Fruit fly (Drosophila melanogaster): ENCODE measurements around the gene CG4592.

The CG4592 gene

DNA sequence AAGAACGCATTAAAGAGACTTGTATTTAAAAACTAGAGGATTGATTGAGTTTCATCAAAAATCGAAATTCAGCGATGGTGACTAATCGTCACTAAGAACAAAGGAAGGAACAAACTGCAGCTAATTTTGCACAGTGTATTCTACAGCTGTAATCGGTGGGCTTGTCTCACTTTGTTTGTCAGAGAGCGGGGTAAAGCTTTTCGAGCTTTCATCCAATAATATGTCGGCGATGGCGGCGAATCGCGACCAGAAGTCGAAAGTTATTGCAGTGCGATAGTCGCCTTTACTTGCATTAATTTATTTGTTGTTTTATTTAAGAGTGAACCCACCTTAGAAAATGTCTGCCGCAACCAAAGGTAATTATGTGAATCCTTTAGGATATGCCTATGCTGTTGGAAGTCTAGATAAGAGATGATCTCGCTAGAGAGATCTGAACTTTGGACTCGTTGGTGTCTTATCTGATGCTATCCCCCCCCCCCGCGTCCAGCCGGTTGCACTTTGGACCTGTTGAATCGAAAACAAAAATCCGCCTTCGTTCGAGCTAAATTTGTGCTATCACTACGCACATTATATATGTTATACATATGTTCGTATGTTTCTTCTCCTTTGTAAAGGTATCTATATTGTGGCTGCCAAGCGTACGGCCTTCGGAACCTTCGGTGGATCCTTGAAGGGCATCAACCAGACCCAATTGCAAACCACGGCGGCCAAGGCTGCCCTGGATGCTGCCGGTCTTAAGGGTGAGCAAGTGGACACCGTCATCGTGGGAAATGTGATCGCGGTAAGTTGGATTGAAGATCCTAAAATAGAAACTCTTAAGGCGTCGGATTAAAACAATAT lies 6.2 kb upstream of the CG4592 start, which contains the start of gene yip2 (continued):
- TF ChIP-seq Sry-δ (GFP tag; optimal IDR thresholded peaks at IDR 0.05) (no peak), CG17829 (tag; optimal IDR thresholded peaks at IDR 0.05) (peak; percentile 23), Fer1 (GFP tag; optimal IDR thresholded peaks at IDR 0.05) (peak; percentile 72), amos (GFP tag; IDR thresholded peaks at IDR 0.05; ENCODE audit: partially characterized antibody) (no peak; the same call in 1 of the 2 replicates), CG32532 (GFP tag; IDR thresholded peaks at IDR 0.05) (peak; percentile 63; the same call in 1 of the 2 replicates), CG10654 (GFP tag; optimal IDR thresholded peaks at IDR 0.05) (no peak), H15 (GFP tag; IDR thresholded peaks at IDR 0.05) (peak; percentile 31; the same call in 1 of the 3 replicates), CG4404 (GFP tag; IDR thresholded peaks at IDR 0.05) (no peak), vvl (GFP tag; IDR thresholded peaks at IDR 0.05) (peak; percentile 83), lbe (GFP tag; optimal IDR thresholded peaks at IDR 0.05) (peak; percentile 75), crol (GFP tag; IDR thresholded peaks at IDR 0.05) (peak; percentile 66), tna (GFP tag; IDR thresholded peaks at IDR 0.05; ENCODE audit: partially characterized antibody) (no peak), slp2 (GFP tag; optimal IDR thresholded peaks at IDR 0.05) (peak; percentile 50), CG16815 (GFP tag; optimal IDR thresholded peaks at IDR 0.05) (no peak), CG2202 (tag; optimal IDR thresholded peaks at IDR 0.05) (no peak), CG18764 (GFP tag; optimal IDR thresholded peaks at IDR 0.05) (peak; percentile 1), mirr (GFP tag; optimal IDR thresholded peaks at IDR 0.05) (peak; percentile 87), CG30020 (tag; optimal IDR thresholded peaks at IDR 0.05) (no peak), dan (GFP tag; IDR thresholded peaks at IDR 0.05) (no peak), sug (tag; optimal IDR thresholded peaks at IDR 0.05) (peak; percentile 95), shn (GFP tag; optimal IDR thresholded peaks at IDR 0.05) (peak; percentile 60), HHEX (GFP tag; optimal IDR thresholded peaks at IDR 0.05) (peak; percentile 43), CG10267 (tag; optimal IDR thresholded peaks at IDR 0.05) (peak; percentile 36), Hr51 (GFP tag; optimal IDR thresholded peaks at IDR 0.05) (peak; percentile 20 to 77), NC2α (GFP tag; optimal IDR thresholded peaks at IDR 0.05) (no peak), C15 (GFP tag; IDR thresholded peaks at IDR 0.05) (no peak), Lim3 (GFP tag; IDR thresholded peaks at IDR 0.05) (no peak), sd (tag; optimal IDR thresholded peaks at IDR 0.05) (no peak), nerfin-1 (tag; optimal IDR thresholded peaks at IDR 0.05) (peak; percentile 3), gt (GFP tag; IDR thresholded peaks at IDR 0.05) (no peak), Lhr (GFP tag; optimal IDR thresholded peaks at IDR 0.05) (no peak), CG10431 (GFP tag; optimal IDR thresholded peaks at IDR 0.05) (no peak), CG14667 (GFP tag; IDR thresholded peaks at IDR 0.05) (no peak), HLH3B (GFP tag; IDR thresholded peaks at IDR 0.05) (peak; percentile 65), CG13123 (GFP tag; optimal IDR thresholded peaks at IDR 0.05) (no peak), slou (GFP tag; optimal IDR thresholded peaks at IDR 0.05) (no peak), CG9797 (GFP tag; optimal IDR thresholded peaks at IDR 0.05) (no peak), CG2875 (GFP tag; optimal IDR thresholded peaks at IDR 0.05) (peak; percentile 26), CG10321 (GFP tag; IDR thresholded peaks at IDR 0.05) (peak; percentile 42; the same call in 1 of the 2 replicates), hb (GFP tag; IDR thresholded peaks at IDR 0.05; ENCODE audit: partially characterized antibody) (no peak), CG2678 (tag; optimal IDR thresholded peaks at IDR 0.05) (peak; percentile 68), lmd (GFP tag; IDR thresholded peaks at IDR 0.05) (peak; percentile 40; the same call in 1 of the 2 replicates), CG42726 (GFP tag; IDR thresholded peaks at IDR 0.05; ENCODE audit: partially characterized antibody) (no peak), CrebB (tag; optimal IDR thresholded peaks at IDR 0.05) (peak; percentile 68), CG3995 (GFP tag; optimal IDR thresholded peaks at IDR 0.05) (peak; percentile 14), Pdp1 (GFP tag; optimal IDR thresholded peaks at IDR 0.05) (peak; percentile 45 to 47), CG10565 (GFP tag; optimal IDR thresholded peaks at IDR 0.05) (no peak), CG17802 (tag; optimal IDR thresholded peaks at IDR 0.05) (no peak), sima (GFP tag; optimal IDR thresholded peaks at IDR 0.05) (no peak)
